Fruit fly (Drosophila melanogaster) whole organism, prepupa: ENCODE results near the gene Nprl2.
A peak's percentile ranks its signal among the peaks of the same experiment; 100 is the strongest.

Experiments
- Blimp-1 ChIP-seq: fragments of 200-800 bp; sonication (Bioruptor generic); optimal IDR thresholded peaks from 3 replicates; lab custom pipeline; 2017; ENCODE audit warnings: missing biosample characterization, missing genetic modification characterization, mild to moderate bottlenecking, moderate library complexity, missing genetic modification reagents
- CG10631 ChIP-seq: fragments of 200-800 bp; sonication (Bioruptor generic); optimal IDR thresholded peaks from 2 replicates; lab custom pipeline; 2016; ENCODE audit warnings: missing biosample characterization, missing genetic modification characterization
- CG10669 ChIP-seq: fragments of 200-800 bp; sonication (Bioruptor generic); optimal IDR thresholded peaks from 3 replicates; lab custom pipeline; 2018; ENCODE audit warnings: missing biosample characterization, mild to moderate bottlenecking, missing genetic modification characterization, moderate library complexity
- CG11294 ChIP-seq: fragments of 200-800 bp; sonication (Bioruptor generic); IDR thresholded peaks from 2 replicates; pipeline ENCODE4 v1.3.6; 2022; ENCODE audit warnings: missing biosample characterization, missing genetic modification characterization
- CG11902 ChIP-seq: fragments of 200-800 bp; sonication (Bioruptor generic); optimal IDR thresholded peaks from 3 replicates; lab custom pipeline; 2016; ENCODE audit warnings: missing biosample characterization, missing genetic modification characterization
- CG15336 ChIP-seq: fragments of 200-800 bp; sonication (Bioruptor generic); IDR thresholded peaks from 2 replicates; pipeline ENCODE4 v1.3.6; 2022; ENCODE audit warnings: missing biosample characterization, missing genetic modification characterization
- CG1621 ChIP-seq: fragments of 200-800 bp; sonication (Bioruptor generic); optimal IDR thresholded peaks from 3 replicates; lab custom pipeline; 2018; ENCODE audit warnings: missing biosample characterization, mild to moderate bottlenecking, missing genetic modification characterization
- CG16779 ChIP-seq: fragments of 200-800 bp; sonication (Bioruptor generic); optimal IDR thresholded peaks from 3 replicates; lab custom pipeline; 2017; ENCODE audit warnings: missing biosample characterization, mild to moderate bottlenecking, missing genetic modification characterization
- CG31627 ChIP-seq: fragments of 200-800 bp; sonication (Bioruptor generic); optimal IDR thresholded peaks from 3 replicates; lab custom pipeline; 2016; ENCODE audit warnings: missing biosample characterization, missing genetic modification characterization
- CG34406 ChIP-seq: fragments of 200-800 bp; sonication (Bioruptor generic); optimal IDR thresholded peaks from 3 replicates; lab custom pipeline; 2016; ENCODE audit warnings: missing biosample characterization, missing genetic modification characterization
- CG3919 ChIP-seq: fragments of 200-800 bp; sonication (Bioruptor generic); optimal IDR thresholded peaks from 3 replicates; lab custom pipeline; 2016; ENCODE audit warnings: missing biosample characterization, missing genetic modification characterization
- CG4318 ChIP-seq: fragments of 200-800 bp; sonication (Bioruptor generic); optimal IDR thresholded peaks from 3 replicates; lab custom pipeline; 2017; ENCODE audit warnings: missing biosample characterization, mild to moderate bottlenecking, missing genetic modification characterization
- CG6163 ChIP-seq: fragments of 200-800 bp; sonication (Bioruptor generic); IDR thresholded peaks from 3 replicates; pipeline ENCODE4 v1.3.6; 2022; ENCODE audit warnings: missing biosample characterization, missing genetic modification characterization
- CG6276 ChIP-seq: fragments of 200-800 bp; sonication (Bioruptor generic); optimal IDR thresholded peaks from 2 replicates; lab custom pipeline; 2017; ENCODE audit warnings: missing biosample characterization, mild to moderate bottlenecking, missing genetic modification characterization
- CG6792 ChIP-seq: fragments of 200-800 bp; sonication (Bioruptor generic); optimal IDR thresholded peaks from 3 replicates; lab custom pipeline; 2016; ENCODE audit warnings: missing biosample characterization, missing genetic modification characterization
- CG6808 ChIP-seq: fragments of 200-800 bp; sonication (Bioruptor generic); optimal IDR thresholded peaks from 3 replicates; lab custom pipeline; 2017; ENCODE audit warnings: missing biosample characterization, missing genetic modification characterization, mild to moderate bottlenecking, moderate library complexity, missing genetic modification reagents
- CG6854 ChIP-seq: fragments of 200-800 bp; sonication (Bioruptor generic); optimal IDR thresholded peaks from 2 replicates; lab custom pipeline; 2017; ENCODE audit warnings: missing biosample characterization, mild to moderate bottlenecking, missing genetic modification characterization
- CG7368 ChIP-seq: fragments of 200-800 bp; sonication (Bioruptor generic); optimal IDR thresholded peaks from 3 replicates; lab custom pipeline; 2016; ENCODE audit warnings: missing biosample characterization, missing genetic modification characterization
- CG8119 ChIP-seq: fragments of 200-800 bp; sonication (Bioruptor generic); IDR thresholded peaks from 3 replicates; pipeline ENCODE4 v1.3.6; 2022; ENCODE audit warnings: missing biosample characterization, missing genetic modification characterization
- CG8632 ChIP-seq: fragments of 200-800 bp; sonication (Bioruptor generic); optimal IDR thresholded peaks from 3 replicates; lab custom pipeline; 2016; ENCODE audit warnings: missing biosample characterization, missing genetic modification characterization
- Eip75B ChIP-seq: fragments of 200-800 bp; sonication (Bioruptor generic); optimal IDR thresholded peaks from 3 replicates; lab custom pipeline; 2016; ENCODE audit warnings: missing biosample characterization, missing genetic modification characterization
- Eip78C ChIP-seq: fragments of 200-800 bp; sonication (Bioruptor generic); peaks from one replicate; lab custom pipeline; 2016; ENCODE audit warnings: missing biosample characterization, missing genetic modification characterization
- Eip93F ChIP-seq: fragments of 200-800 bp; sonication (Bioruptor generic); optimal IDR thresholded peaks from 2 replicates; lab custom pipeline; 2016; ENCODE audit warnings: missing biosample characterization, mild to moderate bottlenecking, missing genetic modification characterization
- Ets21C ChIP-seq: fragments of 200-800 bp; sonication (Bioruptor generic); optimal IDR thresholded peaks from 3 replicates; lab custom pipeline; 2016; ENCODE audit warnings: missing biosample characterization, missing genetic modification characterization
- Ets96B ChIP-seq: fragments of 200-800 bp; optimal IDR thresholded peaks from 2 replicates; lab custom pipeline; 2019; ENCODE audit warnings: missing biosample characterization, mild to moderate bottlenecking, missing genetic modification characterization, moderate library complexity
- Gug ChIP-seq: fragments of 200-800 bp; sonication (Bioruptor generic); IDR thresholded peaks from 2 replicates; pipeline ENCODE4 v1.3.6; 2022; ENCODE audit warnings: missing biosample characterization, missing genetic modification characterization
- Hr38 ChIP-seq: sonication (Bioruptor generic); optimal IDR thresholded peaks from 2 replicates; lab custom pipeline; 2016; ENCODE audit warnings: missing biosample characterization, missing genetic modification characterization
- Hr39 ChIP-seq: fragments of 200-800 bp; sonication (Bioruptor generic); optimal IDR thresholded peaks from 2 replicates; lab custom pipeline; 2016; ENCODE audit warnings: missing biosample characterization, missing genetic modification characterization
- Hr4 ChIP-seq: fragments of 200-800 bp; sonication (Bioruptor generic); optimal IDR thresholded peaks from 3 replicates; lab custom pipeline; 2016; ENCODE audit warnings: missing biosample characterization, missing genetic modification characterization
- Lpt ChIP-seq: fragments of 200-800 bp; sonication (Bioruptor generic); optimal IDR thresholded peaks from 3 replicates; lab custom pipeline; 2016; ENCODE audit warnings: missing biosample characterization, missing genetic modification characterization
- Met ChIP-seq: fragments of 200-800 bp; sonication (Bioruptor generic); optimal IDR thresholded peaks from 3 replicates; lab custom pipeline; 2016; ENCODE audit warnings: missing biosample characterization, missing genetic modification characterization
- OdsH ChIP-seq: fragments of 200-800 bp; sonication (Bioruptor generic); optimal IDR thresholded peaks from 3 replicates; lab custom pipeline; 2016; ENCODE audit warnings: missing biosample characterization, missing genetic modification characterization
- Smox ChIP-seq: fragments of 200-800 bp; sonication (Bioruptor generic); optimal IDR thresholded peaks from 3 replicates; lab custom pipeline; 2016; ENCODE audit warnings: missing biosample characterization, missing genetic modification characterization
- Sox102F ChIP-seq: fragments of 200-800 bp; sonication (Bioruptor generic); optimal IDR thresholded peaks from 2 replicates; lab custom pipeline; 2016; ENCODE audit warnings: missing biosample characterization, mild to moderate bottlenecking, missing genetic modification characterization
- Sox14 ChIP-seq: fragments of 200-800 bp; sonication (Bioruptor generic); optimal IDR thresholded peaks from 3 replicates; lab custom pipeline; 2016; ENCODE audit warnings: missing biosample characterization, missing genetic modification characterization
- achi ChIP-seq: fragments of 200-800 bp; sonication (Bioruptor generic); optimal IDR thresholded peaks from 3 replicates; lab custom pipeline; 2016; ENCODE audit warnings: missing biosample characterization, missing genetic modification characterization
- acj6 ChIP-seq: fragments of 200-800 bp; sonication (Bioruptor generic); optimal IDR thresholded peaks from 3 replicates; lab custom pipeline; 2016; ENCODE audit warnings: missing biosample characterization, missing genetic modification characterization
- cyc ChIP-seq: fragments of 200-800 bp; sonication (Bioruptor generic); optimal IDR thresholded peaks from 3 replicates; lab custom pipeline; 2016; ENCODE audit warnings: missing biosample characterization, missing genetic modification characterization
- eg ChIP-seq: fragments of 200-800 bp; sonication (Bioruptor generic); IDR thresholded peaks from 3 replicates; pipeline ENCODE4 v1.3.6; 2022; ENCODE audit warnings: missing biosample characterization, missing genetic modification characterization
- esn ChIP-seq: fragments of 200-800 bp; sonication (Bioruptor generic); optimal IDR thresholded peaks from 2 replicates; lab custom pipeline; 2016; ENCODE audit warnings: missing biosample characterization, mild to moderate bottlenecking, missing genetic modification characterization, moderate library complexity
- fd59A ChIP-seq: fragments of 200-800 bp; sonication (Bioruptor generic); optimal IDR thresholded peaks from 2 replicates; lab custom pipeline; 2017; ENCODE audit warnings: missing biosample characterization, mild to moderate bottlenecking, missing genetic modification characterization, missing genetic modification reagents
- fd85E ChIP-seq: fragments of 200-800 bp; sonication (Bioruptor generic); optimal IDR thresholded peaks from 3 replicates; lab custom pipeline; 2016; ENCODE audit warnings: missing biosample characterization, missing genetic modification characterization
- fkh ChIP-seq: fragments of 200-800 bp; sonication (Bioruptor generic); optimal IDR thresholded peaks from 3 replicates; lab custom pipeline; 2017; ENCODE audit warnings: missing biosample characterization, mild to moderate bottlenecking, missing genetic modification characterization, moderate library complexity
- salr ChIP-seq, 2 experiments: fragments of 200-800 bp; sonication (Bioruptor generic); optimal IDR thresholded peaks; 3 replicates each; lab custom pipeline; 2016 to 2018; ENCODE audit warnings: missing biosample characterization in 2 of 2, missing genetic modification characterization in 2 of 2, mild to moderate bottlenecking in 1 of 2
- ss ChIP-seq, 2 experiments: fragments of 200-800 bp; sonication (Bioruptor generic); optimal IDR thresholded peaks; 2 replicates in 1 of 2; 3 replicates in 1 of 2; lab custom pipeline; 2017 to 2018; ENCODE audit warnings: mild to moderate bottlenecking in 2 of 2, missing biosample characterization in 2 of 2, missing genetic modification characterization in 2 of 2, moderate library complexity in 1 of 2
- svp ChIP-seq: fragments of 200-800 bp; sonication (Bioruptor generic); peaks from one replicate; lab custom pipeline; 2016; ENCODE audit warnings: missing biosample characterization, missing genetic modification characterization
- topi ChIP-seq: fragments of 200-800 bp; sonication (Bioruptor generic); optimal IDR thresholded peaks from 3 replicates; lab custom pipeline; 2016; ENCODE audit warnings: missing biosample characterization, missing genetic modification characterization
- vri ChIP-seq: fragments of 200-800 bp; sonication (Bioruptor generic); optimal IDR thresholded peaks from 3 replicates; lab custom pipeline; 2016; ENCODE audit warnings: missing biosample characterization, mild to moderate bottlenecking, missing genetic modification characterization

Nprl2 gene

dm6 chrX:16834259-16834658 lies 49.9 kb downstream of the Nprl2 start (continued):
- TF ChIP-seq CG16779 (tag; lab: Kevin White, UChicago), result peak; percentile 70
- no peak for TF ChIP-seq vri
- no peak for TF ChIP-seq ss (GFP tag; optimal IDR thresholded peaks at IDR 0.05; lab: Kevin White, UChicago)
- peak; percentile 74 for TF ChIP-seq achi
- TF ChIP-seq Hr38 (GFP tag; lab: Kevin White, UChicago), result no peak
- peak; percentile 52 for TF ChIP-seq CG3919 (GFP tag; lab: Kevin White, UChicago)
- TF ChIP-seq CG1621, result no peak
- TF ChIP-seq OdsH (GFP tag; lab: Kevin White, UChicago), result peak; percentile 73
- peak; percentile 76 for TF ChIP-seq Eip75B
- peak; percentile 28; the same call in 1 of the 3 replicates for TF ChIP-seq CG6163 (GFP tag; lab: Robert Waterston, UW)
- TF ChIP-seq CG8632 (GFP tag; lab: Kevin White, UChicago), result peak; percentile 10
- peak; percentile 88 for TF ChIP-seq CG8119 (GFP tag; lab: Robert Waterston, UW)
- TF ChIP-seq Ets21C (GFP tag; lab: Kevin White, UChicago), result peak; percentile 12
- peak; percentile 38 for TF ChIP-seq Smox (GFP tag; lab: Kevin White, UChicago)
- peak; percentile 46 for TF ChIP-seq Met (GFP tag; lab: Kevin White, UChicago)
- no peak for TF ChIP-seq CG6854 (GFP tag; lab: Kevin White, UChicago)
- peak; percentile 69 for TF ChIP-seq Sox14
- peak; percentile 18 for TF ChIP-seq Ets96B
- no peak for TF ChIP-seq cyc
- TF ChIP-seq Eip93F (GFP tag; lab: Kevin White, UChicago), result no peak
- peak; percentile 28; the same call in 1 of the 2 replicates for TF ChIP-seq CG11294 (GFP tag; lab: Robert Waterston, UW)
- peak; percentile 72 for TF ChIP-seq CG6276 (GFP tag; lab: Kevin White, UChicago)
- TF ChIP-seq CG10631 (GFP tag; lab: Kevin White, UChicago), result peak; percentile 77
- peak; percentile 74 for TF ChIP-seq Gug
- peak; percentile 94 for TF ChIP-seq Eip78C
- TF ChIP-seq CG31627, result peak; percentile 36
- peak; percentile 77 for TF ChIP-seq CG4318 (GFP tag; lab: Kevin White, UChicago)
- no peak for TF ChIP-seq Blimp-1 (GFP tag; lab: Kevin White, UChicago)
- TF ChIP-seq Lpt (GFP tag; lab: Kevin White, UChicago), result peak; percentile 86
- TF ChIP-seq fkh (GFP tag; lab: Kevin White, UChicago), result no peak
- TF ChIP-seq salr (GFP tag; optimal IDR thresholded peaks at IDR 0.05; lab: Kevin White, UChicago), result peak in 1 of 2 experiments; percentile 77
- TF ChIP-seq CG6792, result peak; percentile 63

- peak; percentile 57 for TF ChIP-seq CG11902
- peak; percentile 57 for TF ChIP-seq Hr39 (GFP tag; lab: Kevin White, UChicago)
- TF ChIP-seq Met (GFP tag; lab: Kevin White, UChicago), result peak; percentile 56
- peak; percentile 32 for TF ChIP-seq Ets21C (GFP tag; lab: Kevin White, UChicago)
- peak; percentile 96 for TF ChIP-seq Eip78C
- peak; percentile 65 for TF ChIP-seq CG34406
- peak; percentile 49 for TF ChIP-seq Sox102F (GFP tag; lab: Kevin White, UChicago)
- peak; percentile 92 for TF ChIP-seq eg (GFP tag; lab: Robert Waterston, UW)
- TF ChIP-seq Gug, result peak; percentile 86
- no peak for TF ChIP-seq Eip93F (GFP tag; lab: Kevin White, UChicago)
- peak; percentile 81 for TF ChIP-seq CG6276 (GFP tag; lab: Kevin White, UChicago)
- peak; percentile 86 for TF ChIP-seq Hr4
- TF ChIP-seq ss (GFP tag; optimal IDR thresholded peaks at IDR 0.05; lab: Kevin White, UChicago), result peak; percentile 84 to 87
- TF ChIP-seq CG3919 (GFP tag; lab: Kevin White, UChicago), result peak; percentile 86
- peak; percentile 29 for TF ChIP-seq fd85E
- peak; percentile 85 for TF ChIP-seq acj6
- TF ChIP-seq Ets96B, result peak; percentile 86
- TF ChIP-seq cyc, result peak; percentile 63
- peak; percentile 65 for TF ChIP-seq svp
- TF ChIP-seq achi, result peak; percentile 83
- peak; percentile 81 for TF ChIP-seq fd59A (GFP tag; lab: Kevin White, UChicago)
- TF ChIP-seq esn (GFP tag; lab: Kevin White, UChicago), result peak; percentile 62
- peak; percentile 62 for TF ChIP-seq CG4318 (GFP tag; lab: Kevin White, UChicago)
- TF ChIP-seq CG6854 (GFP tag; lab: Kevin White, UChicago), result no peak
- peak; percentile 87 for TF ChIP-seq CG15336
- peak; percentile 82 for TF ChIP-seq Sox14
- TF ChIP-seq Eip75B, result peak; percentile 84
- TF ChIP-seq topi, result peak; percentile 73
- peak; percentile 52 for TF ChIP-seq Smox (GFP tag; lab: Kevin White, UChicago)
- TF ChIP-seq Hr38 (GFP tag; lab: Kevin White, UChicago), result no peak
- TF ChIP-seq fkh (GFP tag; lab: Kevin White, UChicago), result no peak
- peak; percentile 85 for TF ChIP-seq Lpt (GFP tag; lab: Kevin White, UChicago)
- TF ChIP-seq CG7368 (GFP tag; lab: Kevin White, UChicago), result peak; percentile 79
- peak; percentile 83 for TF ChIP-seq CG6808 (GFP tag; lab: Kevin White, UChicago)
- peak; percentile 89 for TF ChIP-seq CG10669 (GFP tag; lab: Kevin White, UChicago)
- peak; percentile 87 for TF ChIP-seq CG1621
Observed at dm6 chrX:16833097-16833496, 51.1 kb downstream of the Nprl2 start.
